Fruit fly (Drosophila melanogaster) whole organism, adult: ENCODE results near the gene wam.

Source experiments
- CG11617 ChIP-seq: fragments of 200-800 bp; sonication (Bioruptor generic); optimal IDR thresholded peaks from 2 replicates; lab custom pipeline; 2017; ENCODE audit warnings: mild to moderate bottlenecking, missing biosample characterization, missing genetic modification reagents, missing genetic modification characterization
- CG12768 ChIP-seq: fragments of 200-800 bp; sonication (Bioruptor generic); optimal IDR thresholded peaks from 2 replicates; lab custom pipeline; 2017; ENCODE audit warnings: missing biosample characterization, missing genetic modification characterization, mild to moderate bottlenecking, moderate library complexity, missing genetic modification reagents
- CG14711 ChIP-seq: fragments of 200-800 bp; sonication (Bioruptor generic); optimal IDR thresholded peaks from 2 replicates; lab custom pipeline; 2018; ENCODE audit warnings: missing biosample characterization, mild to moderate bottlenecking, missing genetic modification characterization, moderate library complexity
- CG1620 ChIP-seq: fragments of 200-800 bp; sonication (Bioruptor generic); optimal IDR thresholded peaks from 2 replicates; lab custom pipeline; 2016; ENCODE audit warnings: missing biosample characterization, missing genetic modification characterization
- CG33017 ChIP-seq: fragments of 200-800 bp; sonication (Bioruptor generic); optimal IDR thresholded peaks from 2 replicates; lab custom pipeline; 2018; ENCODE audit warnings: missing biosample characterization, mild to moderate bottlenecking, missing genetic modification characterization, moderate library complexity
- CG5204 ChIP-seq: fragments of 200-800 bp; sonication (Bioruptor generic); optimal IDR thresholded peaks from 2 replicates; lab custom pipeline; 2016; ENCODE audit warnings: missing biosample characterization, missing genetic modification characterization
- CG7045 ChIP-seq: fragments of 200-800 bp; sonication (Bioruptor generic); optimal IDR thresholded peaks from 2 replicates; lab custom pipeline; 2017; ENCODE audit warnings: missing biosample characterization, mild to moderate bottlenecking, missing genetic modification characterization
- CG7101 ChIP-seq: fragments of 200-800 bp; sonication (Bioruptor generic); optimal IDR thresholded peaks from 2 replicates; lab custom pipeline; 2018; ENCODE audit warnings: missing biosample characterization, mild to moderate bottlenecking, missing genetic modification characterization, moderate library complexity
- Crg-1 ChIP-seq: fragments of 200-800 bp; sonication (Bioruptor generic); optimal IDR thresholded peaks from 2 replicates; lab custom pipeline; 2016; ENCODE audit warnings: missing biosample characterization, missing genetic modification characterization
- Hr96 ChIP-seq: fragments of 200-800 bp; sonication (Bioruptor generic); optimal IDR thresholded peaks from 2 replicates; lab custom pipeline; 2016; ENCODE audit warnings: missing biosample characterization, missing genetic modification characterization
- cic ChIP-seq: fragments of 200-800 bp; sonication (Bioruptor generic); optimal IDR thresholded peaks from 2 replicates; lab custom pipeline; 2017; ENCODE audit warnings: missing biosample characterization, mild to moderate bottlenecking, missing genetic modification characterization, moderate library complexity
- cnc ChIP-seq, 2 experiments: fragments of >200 bp; optimal IDR thresholded peaks; 2 replicates each; lab custom pipeline; 2017
- kay ChIP-seq: fragments of 200-800 bp; sonication (Bioruptor generic); peaks from one replicate; lab custom pipeline; 2016; ENCODE audit warnings: missing biosample characterization, missing genetic modification characterization, borderline replicate concordance
- ovo ChIP-seq: fragments of 200-800 bp; sonication (Bioruptor generic); optimal IDR thresholded peaks from 2 replicates; lab custom pipeline; 2016; ENCODE audit warnings: missing biosample characterization, missing genetic modification characterization

The wam gene

DNA sequence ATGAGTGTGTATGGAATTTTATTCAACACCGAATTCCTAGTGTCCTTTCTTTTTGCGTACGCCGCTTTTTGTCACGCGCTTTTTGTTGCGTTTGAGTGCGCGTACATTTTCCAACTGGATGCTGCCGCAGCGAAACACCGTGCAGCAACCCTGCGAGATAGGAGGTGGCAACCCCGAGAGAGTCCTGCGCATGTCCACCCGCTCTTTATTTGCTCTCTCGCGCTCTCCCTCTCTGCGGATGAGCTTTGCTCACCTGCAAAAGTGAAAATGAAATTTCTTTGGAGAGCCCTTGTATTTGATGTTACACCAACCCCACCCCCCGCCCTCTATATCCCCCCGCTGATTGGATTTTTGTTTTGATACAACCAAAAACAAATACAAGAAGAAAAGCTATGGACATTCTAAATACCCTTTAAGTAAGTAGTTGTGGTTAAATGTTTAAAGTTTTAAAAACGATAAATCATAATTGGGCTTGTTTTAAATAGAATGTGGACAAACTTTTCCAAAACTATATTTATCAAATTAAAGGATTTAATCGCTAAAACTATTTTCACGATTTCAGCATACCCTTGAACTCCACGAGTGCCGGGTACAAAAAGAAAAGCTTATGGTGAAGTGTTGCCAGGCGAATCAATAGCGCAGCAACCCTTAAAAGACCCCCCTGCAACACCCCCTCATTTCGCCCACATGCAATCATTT lies 47.8 kb downstream of the wam start:
- TF ChIP-seq kay (GFP tag; lab: Kevin White, UChicago) (peak; percentile 25), CG11617 (no peak), CG14711 (tag; lab: Kevin White, UChicago) (peak; percentile 85), cic (GFP tag; lab: Kevin White, UChicago) (no peak), CG12768 (GFP tag; lab: Kevin White, UChicago) (no peak), CG1620 (GFP tag; lab: Kevin White, UChicago) (no peak), cnc (optimal IDR thresholded peaks at IDR 0.05; lab: Kevin White, UChicago) (no peak), CG33017 (tag; lab: Kevin White, UChicago) (peak; percentile 18), CG7101 (tag; lab: Kevin White, UChicago) (no peak)

DNA sequence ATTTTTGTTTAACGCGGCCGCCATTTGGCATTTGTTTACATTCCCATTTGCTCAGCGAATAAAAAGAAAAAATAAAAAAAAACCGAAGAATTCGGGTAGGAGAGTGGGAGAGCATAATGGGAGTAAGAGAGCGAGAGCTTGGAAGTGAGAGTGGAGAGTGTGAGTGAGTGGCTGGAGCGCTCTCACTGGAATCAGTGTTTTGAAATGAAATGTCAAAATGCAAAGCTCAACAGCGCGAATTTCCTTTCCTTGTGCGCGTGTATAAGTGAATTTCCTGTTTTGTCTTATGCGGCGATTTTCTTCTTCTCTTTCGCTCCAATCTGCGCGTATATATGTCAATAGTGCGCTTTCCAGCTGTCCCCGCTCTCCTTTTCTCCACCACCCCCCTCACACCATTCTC lies 48.8 kb downstream of the wam start:
- TF ChIP-seq kay (GFP tag; lab: Kevin White, UChicago) (no peak), cnc (optimal IDR thresholded peaks at IDR 0.05; lab: Kevin White, UChicago) (no peak), Crg-1 (GFP tag; lab: Kevin White, UChicago) (no peak), CG7045 (GFP tag; lab: Kevin White, UChicago) (no peak), Hr96 (no peak), CG5204 (GFP tag; lab: Kevin White, UChicago) (no peak), ovo (no peak)
